Worm (Caenorhabditis elegans) whole organism, L2 larva: ENCODE results near the gene ccz-1.

Source experiments
- blmp-1 ChIP-seq: sonication (generic microtip); optimal IDR thresholded peaks from 2 replicates; lab custom pipeline; 2017; ENCODE audit warnings: missing genetic modification characterization, mild to moderate bottlenecking, missing compliant biosample characterization, antibody characterized with exemption, moderate library complexity; ENCODE audit not compliant: insufficient read depth
- zag-1 ChIP-seq: fragments of 150-350 bp; optimal IDR thresholded peaks from 2 replicates; lab custom pipeline; 2014; ENCODE audit warnings: missing biosample characterization, missing genetic modification characterization

DNA sequence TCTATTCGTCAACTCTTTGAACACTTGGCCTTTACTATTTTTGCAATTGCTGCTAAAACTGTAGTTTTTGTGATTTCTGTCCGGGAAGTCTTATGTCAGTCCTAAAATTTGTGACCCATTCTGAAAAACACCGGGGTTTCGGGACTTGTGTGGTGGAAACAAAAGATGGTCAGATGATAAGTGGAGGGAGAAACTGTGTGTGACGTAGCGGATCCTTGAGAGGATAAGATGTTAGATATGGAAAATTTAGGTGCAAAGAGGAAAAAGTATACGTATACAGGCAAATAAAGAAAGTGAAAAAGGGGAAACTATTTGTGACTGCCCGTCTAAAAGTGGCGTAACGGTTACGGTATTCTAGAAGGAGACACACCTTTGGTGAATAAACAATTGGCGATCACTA lies 42.3 kb upstream of the ccz-1 start:
- TF ChIP-seq blmp-1 (tag; lab: Kevin White, UChicago) (no peak), zag-1 (no peak)
